Worm (Caenorhabditis elegans) whole organism, late embryonic: Measurements from ENCODE around the gene sdhb-1.

Experiments
- C08G9.2 ChIP-seq: sonication (generic microtip); optimal IDR thresholded peaks from 2 replicates; lab custom pipeline; 2016; ENCODE audit warnings: mild to moderate bottlenecking, missing genetic modification characterization, moderate library complexity, missing compliant biosample characterization
- ceh-2 ChIP-seq: sonication (generic microtip); optimal IDR thresholded peaks from 2 replicates; lab custom pipeline; 2016; ENCODE audit warnings: missing genotype, missing genetic modification characterization, missing compliant biosample characterization
- ceh-9 ChIP-seq: sonication (generic microtip); optimal IDR thresholded peaks from 2 replicates; lab custom pipeline; 2016; ENCODE audit warnings: mild to moderate bottlenecking, missing genetic modification characterization, inconsistent platforms, missing compliant biosample characterization
- elt-2 ChIP-seq: sonication (generic microtip); optimal IDR thresholded peaks from 2 replicates; lab custom pipeline; 2016; ENCODE audit warnings: missing genetic modification reagents, missing genetic modification characterization, missing compliant biosample characterization
- fax-1 ChIP-seq: sonication (generic microtip); optimal IDR thresholded peaks from 2 replicates; lab custom pipeline; 2016; ENCODE audit warnings: missing genotype, missing genetic modification characterization, missing compliant biosample characterization
- gmeb-2 ChIP-seq: sonication (generic microtip); optimal IDR thresholded peaks from 2 replicates; lab custom pipeline; 2016; ENCODE audit warnings: missing genetic modification characterization, inconsistent platforms, missing compliant biosample characterization
- hlh-30 ChIP-seq: sonication (generic microtip); optimal IDR thresholded peaks from 2 replicates; lab custom pipeline; 2017; ENCODE audit warnings: antibody characterized with exemption, missing genetic modification characterization, missing compliant biosample characterization; ENCODE audit not compliant: insufficient read depth
- hlh-8 ChIP-seq: sonication (generic microtip); optimal IDR thresholded peaks from 2 replicates; lab custom pipeline; 2016; ENCODE audit warnings: missing genotype, missing genetic modification characterization, missing compliant biosample characterization
- lin-11 ChIP-seq: fragments of 200-800 bp; sonication (Bioruptor generic); optimal IDR thresholded peaks from 2 replicates; lab custom pipeline; 2018; ENCODE audit warnings: mild to moderate bottlenecking, missing genetic modification characterization, missing compliant biosample characterization
- pag-3 ChIP-seq: sonication (generic microtip); optimal IDR thresholded peaks from 2 replicates; lab custom pipeline; 2016; ENCODE audit warnings: missing compliant biosample characterization, missing genetic modification characterization, borderline replicate concordance
- pha-4 ChIP-seq: fragments of 150-350 bp; optimal IDR thresholded peaks from 2 replicates; lab custom pipeline; 2018; ENCODE audit warnings: missing biosample characterization, missing genetic modification reagents, missing genetic modification characterization
- pqm-1 ChIP-seq: sonication (generic microtip); optimal IDR thresholded peaks from 2 replicates; lab custom pipeline; 2016; ENCODE audit warnings: missing genetic modification characterization, missing compliant biosample characterization
- tbx-2 ChIP-seq: sonication (generic microtip); optimal IDR thresholded peaks from 2 replicates; lab custom pipeline; 2016; ENCODE audit warnings: missing genetic modification characterization, missing compliant biosample characterization
- unc-42 ChIP-seq: sonication (generic microtip); optimal IDR thresholded peaks from 2 replicates; lab custom pipeline; 2016; ENCODE audit warnings: missing genotype, missing genetic modification characterization, missing compliant biosample characterization

DNA sequence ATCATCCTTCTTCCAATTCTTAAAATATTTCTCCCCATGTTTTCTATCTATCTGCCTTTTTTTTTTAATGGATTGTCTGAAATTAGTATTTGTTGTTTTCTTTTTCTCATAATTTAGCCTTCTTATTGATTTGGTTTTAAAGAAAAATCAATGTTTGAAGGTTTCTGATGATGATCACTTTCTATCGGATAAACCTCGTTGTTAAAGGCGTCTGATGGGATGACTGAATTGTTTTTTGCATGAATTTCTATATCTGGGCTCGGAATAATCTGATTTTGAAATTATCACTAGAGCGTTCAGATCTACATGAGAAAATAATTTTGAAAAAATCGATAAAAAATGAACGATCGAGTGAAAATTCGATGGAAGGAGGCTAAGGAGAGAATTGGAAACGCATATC lies 18.8 kb downstream of the sdhb-1 start, which contains the start of gene scp-1:
- TF ChIP-seq unc-42 (tag; lab: Kevin White, UChicago): no peak
- TF ChIP-seq elt-2: no peak
- TF ChIP-seq gmeb-2 (tag; lab: Kevin White, UChicago): no peak
- no peak for TF ChIP-seq ceh-9
- TF ChIP-seq pag-3 (tag; lab: Kevin White, UChicago): no peak
- TF ChIP-seq hlh-8 (tag; lab: Kevin White, UChicago): no peak
- TF ChIP-seq hlh-30: no peak
- TF ChIP-seq tbx-2 (tag; lab: Kevin White, UChicago): no peak
- no peak for TF ChIP-seq lin-11
- TF ChIP-seq ceh-2 (tag; lab: Kevin White, UChicago): no peak
- TF ChIP-seq pqm-1 (tag; lab: Kevin White, UChicago): no peak
- TF ChIP-seq C08G9.2 (tag; lab: Kevin White, UChicago): no peak
- TF ChIP-seq fax-1 (tag; lab: Kevin White, UChicago): no peak
- no peak for TF ChIP-seq pha-4
